Worm (Caenorhabditis elegans) whole organism, late embryonic: ENCODE data around the gene F59D12.2.

Experiments
- ceh-18 ChIP-seq: sonication (generic microtip); optimal IDR thresholded peaks from 2 replicates; lab custom pipeline; 2016; ENCODE audit warnings: missing genetic modification characterization, missing compliant biosample characterization
- ceh-31 ChIP-seq: sonication (generic microtip); optimal IDR thresholded peaks from 2 replicates; lab custom pipeline; 2016; ENCODE audit warnings: missing genetic modification characterization, missing compliant biosample characterization
- ceh-34 ChIP-seq: sonication (generic microtip); optimal IDR thresholded peaks from 2 replicates; lab custom pipeline; 2016; ENCODE audit warnings: mild to moderate bottlenecking, missing genetic modification characterization, missing compliant biosample characterization
- elt-2 ChIP-seq: sonication (generic microtip); optimal IDR thresholded peaks from 2 replicates; lab custom pipeline; 2016; ENCODE audit warnings: missing genetic modification reagents, missing genetic modification characterization, missing compliant biosample characterization
- elt-4 ChIP-seq: sonication (generic microtip); optimal IDR thresholded peaks from 2 replicates; lab custom pipeline; 2016; ENCODE audit warnings: missing genetic modification characterization, missing compliant biosample characterization
- fkh-10 ChIP-seq: fragments of 150-350 bp; optimal IDR thresholded peaks from 2 replicates; lab custom pipeline; 2014; ENCODE audit warnings: missing biosample characterization, missing genetic modification reagents, missing genetic modification characterization
- nhr-11 ChIP-seq: fragments of 150-350 bp; optimal IDR thresholded peaks from 2 replicates; lab custom pipeline; 2014; ENCODE audit warnings: missing biosample characterization, missing genetic modification characterization
- nhr-232 ChIP-seq: sonication (generic microtip); optimal IDR thresholded peaks from 2 replicates; lab custom pipeline; 2016; ENCODE audit warnings: missing genetic modification characterization, missing compliant biosample characterization
- odd-2 ChIP-seq: sonication (generic microtip); optimal IDR thresholded peaks from 2 replicates; lab custom pipeline; 2017; ENCODE audit warnings: antibody characterized with exemption, mild to moderate bottlenecking, missing genetic modification characterization, missing compliant biosample characterization
- pax-1 ChIP-seq: fragments of 150-350 bp; optimal IDR thresholded peaks from 2 replicates; lab custom pipeline; 2014; ENCODE audit warnings: missing biosample characterization, missing genetic modification characterization
- tbx-7 ChIP-seq: sonication (generic microtip); optimal IDR thresholded peaks from 2 replicates; lab custom pipeline; 2016; ENCODE audit warnings: missing genotype, missing genetic modification characterization, missing compliant biosample characterization

ce11 chrX:15641380-15641779 lies 34.1 kb downstream of the F59D12.2 start:
- TF ChIP-seq odd-2 (tag; lab: Kevin White, UChicago), result no peak
- TF ChIP-seq ceh-31, result no peak
- no peak for TF ChIP-seq elt-4
- no peak for TF ChIP-seq tbx-7
- no peak for TF ChIP-seq pax-1
- TF ChIP-seq ceh-34 (tag; lab: Kevin White, UChicago), result no peak
- no peak for TF ChIP-seq nhr-232 (tag; lab: Kevin White, UChicago)
- TF ChIP-seq nhr-11 (tag; lab: Kevin White, UChicago), result no peak
- TF ChIP-seq fkh-10 (GFP tag; lab: Kevin White, UChicago), result no peak
- no peak for TF ChIP-seq ceh-18
- TF ChIP-seq elt-2 (tag; lab: Kevin White, UChicago), result no peak
